Fruit fly (Drosophila melanogaster): ENCODE results near the gene Tfb4.

Gene Tfb4

dm6 chr2L:1144371-1145360 lies 5.8 kb downstream of the Tfb4 start (continued):
- TF ChIP-seq CG6792 (GFP tag; optimal IDR thresholded peaks at IDR 0.05) (peak; percentile 74), Lpt (GFP tag; optimal IDR thresholded peaks at IDR 0.05) (peak; percentile 13), CG4318 (GFP tag; optimal IDR thresholded peaks at IDR 0.05) (no peak), Sox102F (GFP tag; optimal IDR thresholded peaks at IDR 0.05) (peak; percentile 91), topi (GFP tag; optimal IDR thresholded peaks at IDR 0.05) (peak; percentile 91), CG1621 (tag; optimal IDR thresholded peaks at IDR 0.05) (peak; percentile 52), CG7368 (GFP tag; optimal IDR thresholded peaks at IDR 0.05) (peak; percentile 60), CG8632 (GFP tag; optimal IDR thresholded peaks at IDR 0.05) (peak; percentile 69), eg (GFP tag; IDR thresholded peaks at IDR 0.05) (peak; percentile 57; the same call in 2 of the 3 replicates), CG6854 (GFP tag; optimal IDR thresholded peaks at IDR 0.05) (peak; percentile 53), lz (GFP tag; optimal IDR thresholded peaks at IDR 0.05) (peak; percentile 91), CG3032 (tag; optimal IDR thresholded peaks at IDR 0.05) (peak; percentile 69), Sox14 (GFP tag; optimal IDR thresholded peaks at IDR 0.05) (peak; percentile 87), CG8319 (GFP tag; optimal IDR thresholded peaks at IDR 0.05) (peak; percentile 58), CG11902 (GFP tag; optimal IDR thresholded peaks at IDR 0.05) (peak; percentile 65), net (GFP tag; optimal IDR thresholded peaks at IDR 0.05) (peak; percentile 55), Hr4 (GFP tag; optimal IDR thresholded peaks at IDR 0.05) (no peak), CG32006 (GFP tag; optimal IDR thresholded peaks at IDR 0.05) (peak; percentile 61), Sox15 (GFP tag; optimal IDR thresholded peaks at IDR 0.05) (peak; percentile 49), fd85E (GFP tag; optimal IDR thresholded peaks at IDR 0.05) (no peak), dac (GFP tag; optimal IDR thresholded peaks at IDR 0.05) (no peak), CG15336 (GFP tag; IDR thresholded peaks at IDR 0.05) (peak; percentile 61), CG6163 (GFP tag; IDR thresholded peaks at IDR 0.05) (peak; percentile 73), Ets96B (tag; optimal IDR thresholded peaks at IDR 0.05) (peak; percentile 68), vri (GFP tag; optimal IDR thresholded peaks at IDR 0.05) (peak; percentile 99), CG11294 (GFP tag; IDR thresholded peaks at IDR 0.05) (peak; percentile 32; the same call in 1 of the 2 replicates), fd59A (GFP tag; optimal IDR thresholded peaks at IDR 0.05) (peak; percentile 45)

- no peak for TF ChIP-seq CG6276 (GFP tag; optimal IDR thresholded peaks at IDR 0.05)
- TF ChIP-seq esn (GFP tag; optimal IDR thresholded peaks at IDR 0.05): no peak
- TF ChIP-seq net (GFP tag; optimal IDR thresholded peaks at IDR 0.05): no peak
- TF ChIP-seq CG10669 (GFP tag; optimal IDR thresholded peaks at IDR 0.05): no peak
- TF ChIP-seq pdm3 (GFP tag; optimal IDR thresholded peaks at IDR 0.05): no peak
- TF ChIP-seq acj6 (GFP tag; optimal IDR thresholded peaks at IDR 0.05): no peak
- no peak for TF ChIP-seq Met (GFP tag; optimal IDR thresholded peaks at IDR 0.05)
- TF ChIP-seq CG8119 (GFP tag; IDR thresholded peaks at IDR 0.05): no peak
- TF ChIP-seq spab (GFP tag; optimal IDR thresholded peaks at IDR 0.05): no peak
- TF ChIP-seq CG8319 (GFP tag; optimal IDR thresholded peaks at IDR 0.05): no peak
- no peak for TF ChIP-seq Blimp-1 (GFP tag; optimal IDR thresholded peaks at IDR 0.05)
- no peak for TF ChIP-seq CG31627 (GFP tag; optimal IDR thresholded peaks at IDR 0.05)
Observed at dm6 chr2L:1143286-1143685, 7.2 kb downstream of the Tfb4 start.

dm6 chr2L:1142730-1143281 lies 7.7 kb downstream of the Tfb4 start, which contains the start of gene MFS3:
TSS of gene MFS3 (plus strand) at chr2L:1143201.
- TF ChIP-seq vri (GFP tag; optimal IDR thresholded peaks at IDR 0.05): peak; percentile 48
- no peak for TF ChIP-seq Sox102F (GFP tag; optimal IDR thresholded peaks at IDR 0.05)
- TF ChIP-seq CG11762 (GFP tag; optimal IDR thresholded peaks at IDR 0.05; ENCODE audit: insufficient read depth): no peak
- TF ChIP-seq Eip93F (GFP tag; optimal IDR thresholded peaks at IDR 0.05): no peak
- TF ChIP-seq CG11902 (GFP tag; optimal IDR thresholded peaks at IDR 0.05): no peak
- no peak for TF ChIP-seq Sox15 (GFP tag; optimal IDR thresholded peaks at IDR 0.05)
- TF ChIP-seq CG6276 (GFP tag; optimal IDR thresholded peaks at IDR 0.05): peak; percentile 89
- no peak for TF ChIP-seq Hr39 (GFP tag; optimal IDR thresholded peaks at IDR 0.05)
- no peak for TF ChIP-seq CG8632 (GFP tag; optimal IDR thresholded peaks at IDR 0.05)
- peak; percentile 23; the same call in 1 of the 3 replicates for TF ChIP-seq CG6163 (GFP tag; IDR thresholded peaks at IDR 0.05)
- TF ChIP-seq CG10631 (GFP tag; optimal IDR thresholded peaks at IDR 0.05): no peak
- no peak for TF ChIP-seq Hr38 (GFP tag; optimal IDR thresholded peaks at IDR 0.05)
- TF ChIP-seq CG1621 (tag; optimal IDR thresholded peaks at IDR 0.05): no peak
- TF ChIP-seq CG9139 (GFP tag; optimal IDR thresholded peaks at IDR 0.05): no peak
- no peak for TF ChIP-seq CG34406 (GFP tag; optimal IDR thresholded peaks at IDR 0.05)
- no peak for TF ChIP-seq Ets96B (tag; optimal IDR thresholded peaks at IDR 0.05)
- no peak for TF ChIP-seq Lpt (GFP tag; optimal IDR thresholded peaks at IDR 0.05)
- no peak for TF ChIP-seq eg (GFP tag; IDR thresholded peaks at IDR 0.05)
- no peak for TF ChIP-seq Ets21C (GFP tag; optimal IDR thresholded peaks at IDR 0.05)
- no peak for TF ChIP-seq CG10669 (GFP tag; optimal IDR thresholded peaks at IDR 0.05)

Data from whole organism, prepupa.